Worm (Caenorhabditis elegans) whole organism, young adult: Measurements from ENCODE around the gene D1086.3.

Source experiments
- ekl-4 ChIP-seq: fragments of 200-800 bp; sonication (Bioruptor generic); IDR thresholded peaks from 2 replicates; pipeline ENCODE4 v1.3.6; 2022; ENCODE audit warnings: missing genetic modification reagents, missing genetic modification characterization, missing compliant biosample characterization
- nhr-120 ChIP-seq: fragments of 200-800 bp; sonication (Bioruptor generic); IDR thresholded peaks from 2 replicates; pipeline ENCODE4 v1.3.6; 2022; ENCODE audit warnings: missing genetic modification characterization, missing compliant biosample characterization
- tlf-1 ChIP-seq: fragments of 200-800 bp; sonication (Bioruptor generic); optimal IDR thresholded peaks from 2 replicates; lab custom pipeline; 2018; ENCODE audit warnings: mild to moderate bottlenecking, missing genetic modification characterization, missing compliant biosample characterization

DNA sequence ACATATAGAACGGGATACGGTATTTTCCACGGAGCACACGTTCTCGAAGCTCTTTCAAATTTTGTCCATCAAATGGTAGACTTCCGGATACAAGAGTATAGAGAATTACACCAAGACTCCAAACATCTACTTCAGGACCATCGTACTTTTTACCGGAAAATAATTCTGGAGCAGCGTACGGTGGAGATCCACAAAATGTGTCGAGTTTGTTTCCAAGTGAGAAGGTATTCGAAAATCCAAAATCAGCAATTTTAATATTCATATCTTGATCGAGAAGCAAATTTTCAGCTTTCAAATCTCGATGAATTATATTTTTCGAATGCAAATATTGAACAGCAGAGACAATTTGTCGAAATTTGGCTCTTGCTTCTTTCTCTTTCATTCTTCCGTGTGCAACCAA lies 30.6 kb downstream of the D1086.3 start:
- TF ChIP-seq ekl-4 (no peak), tlf-1 (GFP tag; lab: Kevin White, UChicago) (no peak), nhr-120 (GFP tag; lab: Robert Waterston, UW) (no peak)
